Fruit fly (Drosophila melanogaster) whole organism: ENCODE results near the gene NimC2.

Source experiments
- CG8478 ChIP-seq: fragments of >200 bp; optimal IDR thresholded peaks from 2 replicates; lab custom pipeline; 2018; ENCODE audit warnings: inconsistent platforms
- Dll ChIP-seq: fragments of >200 bp; optimal IDR thresholded peaks from 2 replicates; lab custom pipeline; 2017
- pan ChIP-seq: fragments of >200 bp; optimal IDR thresholded peaks from 2 replicates; lab custom pipeline; 2017
- usp ChIP-seq: fragments of >200 bp; optimal IDR thresholded peaks from 2 replicates; lab custom pipeline; 2017; ENCODE audit warnings: missing biosample characterization, missing genetic modification characterization, mixed read lengths

DNA sequence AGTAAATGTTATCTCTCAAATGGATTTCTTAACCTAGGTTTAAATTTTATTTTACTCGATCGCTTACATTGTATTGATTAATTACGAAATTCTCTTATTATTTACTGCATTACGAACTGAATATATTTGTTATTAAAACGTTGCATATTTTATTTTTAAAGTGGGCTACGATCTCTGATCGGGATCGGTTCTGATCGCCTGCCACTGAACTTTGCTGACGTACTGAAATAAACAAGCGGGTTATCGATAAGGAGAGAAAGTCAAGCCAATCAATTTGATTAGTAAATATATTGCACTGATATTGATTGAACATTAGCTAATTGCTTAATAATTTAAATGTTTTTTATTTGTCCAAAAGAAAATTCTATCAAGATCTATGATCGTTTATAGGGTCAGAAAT lies 49.3 kb downstream of the NimC2 start:
- TF ChIP-seq usp, result no peak
- no peak for TF ChIP-seq pan (lab: Kevin White, UChicago)
- TF ChIP-seq CG8478 (lab: Kevin White, UChicago), result no peak
- TF ChIP-seq Dll (lab: Kevin White, UChicago), result no peak
